Worm (Caenorhabditis elegans) whole organism, young adult: ENCODE measurements around the gene cyp-35B1.

ENCODE experiments used
- B0035.1 ChIP-seq: sonication (generic microtip); optimal IDR thresholded peaks from 2 replicates; lab custom pipeline; 2016; ENCODE audit warnings: missing genetic modification characterization, mild to moderate bottlenecking, missing compliant biosample characterization, missing genotype, missing genetic modification reagents
- F37B4.10 ChIP-seq: fragments of 200-800 bp; sonication (Bioruptor generic); IDR thresholded peaks from 2 replicates; pipeline ENCODE4 v1.3.6; 2022; ENCODE audit warnings: missing genetic modification characterization, missing compliant biosample characterization
- F52B5.7 ChIP-seq: sonication (generic microtip); optimal IDR thresholded peaks from 2 replicates; lab custom pipeline; 2016; ENCODE audit warnings: mild to moderate bottlenecking, missing genetic modification characterization, missing compliant biosample characterization
- T26A5.8 ChIP-seq: sonication (generic microtip); optimal IDR thresholded peaks from 2 replicates; lab custom pipeline; 2016; ENCODE audit warnings: missing genetic modification characterization, missing compliant biosample characterization
- Y56A3A.18 ChIP-seq: fragments of 200-800 bp; sonication (Bioruptor generic); IDR thresholded peaks from 2 replicates; pipeline ENCODE4 v1.3.6; 2022; ENCODE audit warnings: missing genetic modification reagents, missing genetic modification characterization, missing compliant biosample characterization
- Y79H2A.3 ChIP-seq: fragments of 200-800 bp; sonication (Bioruptor generic); conservative IDR thresholded peaks from 2 replicates; pipeline ENCODE4 v1.3.6; 2022; ENCODE audit warnings: missing genetic modification reagents, missing genetic modification characterization, missing compliant biosample characterization
- Y95B8A.8 ChIP-seq: fragments of 200-800 bp; sonication (Bioruptor generic); IDR thresholded peaks from 2 replicates; pipeline ENCODE4 v1.3.6; 2022; ENCODE audit warnings: missing genetic modification reagents, missing genetic modification characterization, missing compliant biosample characterization
- akir-1 ChIP-seq: fragments of 200-800 bp; sonication (Bioruptor generic); optimal IDR thresholded peaks from 2 replicates; lab custom pipeline; 2018; ENCODE audit warnings: mild to moderate bottlenecking, missing genetic modification characterization, moderate library complexity, missing compliant biosample characterization
- ama-1 ChIP-seq, 3 experiments: fragments of 150-350 bp in 1 of 3; sonication (generic microtip) in 2 of 3; optimal IDR thresholded peaks; 2 replicates each; lab custom pipeline; 2014 to 2018; ENCODE audit warnings: missing biosample characterization in 2 of 3, missing genetic modification characterization in 2 of 3, missing genetic modification reagents in 2 of 3
- athp-1 ChIP-seq: sonication (generic microtip); optimal IDR thresholded peaks from 2 replicates; lab custom pipeline; 2017; ENCODE audit warnings: mild to moderate bottlenecking, missing genetic modification characterization, missing compliant biosample characterization
- attf-3 ChIP-seq: fragments of 200-800 bp; sonication (Bioruptor generic); conservative IDR thresholded peaks from 2 replicates; pipeline ENCODE4 v1.3.6; 2022; ENCODE audit warnings: missing genetic modification reagents, missing genetic modification characterization, missing compliant biosample characterization
- cebp-2 ChIP-seq: fragments of 200-800 bp; sonication (Bioruptor generic); IDR thresholded peaks from 2 replicates; pipeline ENCODE4 v1.3.6; 2022; ENCODE audit warnings: missing genetic modification characterization, missing compliant biosample characterization
- ceh-40 ChIP-seq: fragments of 200-800 bp; sonication (Bioruptor generic); IDR thresholded peaks from 2 replicates; pipeline ENCODE4 v1.3.6; 2022; ENCODE audit warnings: missing genetic modification characterization, missing compliant biosample characterization
- ceh-58 ChIP-seq: fragments of 200-800 bp; sonication (Bioruptor generic); IDR thresholded peaks from 2 replicates; pipeline ENCODE4 v1.3.6; 2022; ENCODE audit warnings: missing genetic modification characterization, missing compliant biosample characterization
- dox-1 ChIP-seq: fragments of 200-800 bp; sonication (Bioruptor generic); IDR thresholded peaks from 2 replicates; pipeline ENCODE4 v1.3.6; 2022; ENCODE audit warnings: missing genetic modification reagents, missing genetic modification characterization, missing compliant biosample characterization
- efl-1 ChIP-seq: fragments of 150-350 bp; optimal IDR thresholded peaks from 2 replicates; lab custom pipeline; 2014; ENCODE audit warnings: missing biosample characterization, missing genetic modification reagents, missing genetic modification characterization
- fkh-3 ChIP-seq: sonication (generic microtip); optimal IDR thresholded peaks from 2 replicates; lab custom pipeline; 2016; ENCODE audit warnings: mild to moderate bottlenecking, missing genetic modification characterization, missing compliant biosample characterization
- gei-17 ChIP-seq: fragments of 200-800 bp; sonication (Bioruptor generic); optimal IDR thresholded peaks from 2 replicates; lab custom pipeline; 2018; ENCODE audit warnings: mild to moderate bottlenecking, missing genetic modification characterization, missing compliant biosample characterization
- him-1 ChIP-seq: sonication (generic microtip); optimal IDR thresholded peaks from 2 replicates; lab custom pipeline; 2016; ENCODE audit warnings: missing genotype, missing genetic modification reagents, missing genetic modification characterization, missing compliant biosample characterization
- hlh-12 ChIP-seq: sonication (generic microtip); optimal IDR thresholded peaks from 2 replicates; lab custom pipeline; 2016; ENCODE audit warnings: missing genetic modification characterization, missing compliant biosample characterization
- hsf-1 ChIP-seq: fragments of 200-800 bp; sonication (Bioruptor generic); IDR thresholded peaks from 2 replicates; pipeline ENCODE4 v1.3.6; 2022; ENCODE audit warnings: missing genetic modification reagents, missing genetic modification characterization, missing compliant biosample characterization
- let-526 ChIP-seq: fragments of 200-800 bp; sonication (Bioruptor generic); IDR thresholded peaks from 2 replicates; pipeline ENCODE4 v1.3.6; 2022; ENCODE audit warnings: missing genetic modification reagents, missing genetic modification characterization, missing compliant biosample characterization
- lsy-27 ChIP-seq: sonication (generic microtip); optimal IDR thresholded peaks from 2 replicates; lab custom pipeline; 2017; ENCODE audit warnings: missing genetic modification characterization, mild to moderate bottlenecking, missing compliant biosample characterization, antibody characterized with exemption, missing genotype, borderline replicate concordance; ENCODE audit not compliant: insufficient read depth
- madf-6 ChIP-seq: fragments of 200-800 bp; sonication (Bioruptor generic); IDR thresholded peaks from 2 replicates; pipeline ENCODE4 v1.3.6; 2022; ENCODE audit warnings: missing genetic modification reagents, missing genetic modification characterization, missing compliant biosample characterization
- mxl-1 ChIP-seq: sonication (generic microtip); optimal IDR thresholded peaks from 2 replicates; lab custom pipeline; 2016; ENCODE audit warnings: missing genetic modification characterization, missing compliant biosample characterization
- nfya-2 ChIP-seq: fragments of 200-800 bp; sonication (Bioruptor generic); IDR thresholded peaks from 2 replicates; pipeline ENCODE4 v1.3.6; 2022; ENCODE audit warnings: missing genetic modification reagents, missing genetic modification characterization, missing compliant biosample characterization
- nhr-120 ChIP-seq: fragments of 200-800 bp; sonication (Bioruptor generic); IDR thresholded peaks from 2 replicates; pipeline ENCODE4 v1.3.6; 2022; ENCODE audit warnings: missing genetic modification characterization, missing compliant biosample characterization
- nhr-27 ChIP-seq: fragments of 200-800 bp; sonication (Bioruptor generic); optimal IDR thresholded peaks from 2 replicates; lab custom pipeline; 2018; ENCODE audit warnings: mild to moderate bottlenecking, missing genetic modification characterization, moderate library complexity, missing compliant biosample characterization
- nhr-80 ChIP-seq: sonication (generic microtip); optimal IDR thresholded peaks from 2 replicates; lab custom pipeline; 2016; ENCODE audit warnings: missing genetic modification characterization, missing compliant biosample characterization
- nhr-90 ChIP-seq: sonication (generic microtip); optimal IDR thresholded peaks from 2 replicates; lab custom pipeline; 2016; ENCODE audit warnings: missing genotype, mild to moderate bottlenecking, missing genetic modification characterization, missing compliant biosample characterization
- pbrm-1 ChIP-seq: fragments of 200-800 bp; sonication (Bioruptor generic); IDR thresholded peaks from 2 replicates; pipeline ENCODE4 v1.3.6; 2022; ENCODE audit warnings: missing genetic modification reagents, missing genetic modification characterization, missing compliant biosample characterization
- rcor-1 ChIP-seq: fragments of 200-800 bp; sonication (Bioruptor generic); IDR thresholded peaks from 2 replicates; pipeline ENCODE4 v1.3.6; 2022; ENCODE audit warnings: missing genetic modification reagents, missing genetic modification characterization, missing compliant biosample characterization
- repo-1 ChIP-seq: sonication (generic microtip); optimal IDR thresholded peaks from 2 replicates; lab custom pipeline; 2017; ENCODE audit warnings: mild to moderate bottlenecking, missing genetic modification characterization, missing compliant biosample characterization
- snpc-4 ChIP-seq, 5 experiments: fragments of 150-350 bp in 1 of 5; sonication (generic microtip) in 4 of 5; optimal IDR thresholded peaks; 2 replicates each; lab custom pipeline; 2014 to 2018; ENCODE audit warnings: missing genetic modification characterization in 5 of 5, missing biosample characterization in 3 of 5, antibody characterized with exemption in 2 of 5, mild to moderate bottlenecking in 2 of 5, missing compliant biosample characterization in 2 of 5, missing genotype in 2 of 5, moderate library complexity in 2 of 5, missing genetic modification reagents in 1 of 5
- somi-1 ChIP-seq: fragments of 200-800 bp; sonication (Bioruptor generic); optimal IDR thresholded peaks from 2 replicates; lab custom pipeline; 2018; ENCODE audit warnings: mild to moderate bottlenecking, missing genetic modification characterization, missing compliant biosample characterization
- sptf-2 ChIP-seq: fragments of 200-800 bp; sonication (Bioruptor generic); optimal IDR thresholded peaks from 2 replicates; lab custom pipeline; 2018; ENCODE audit warnings: mild to moderate bottlenecking, missing genetic modification characterization, missing compliant biosample characterization
- tbp1 ChIP-seq: fragments of 200-800 bp; sonication (Bioruptor generic); optimal IDR thresholded peaks from 2 replicates; lab custom pipeline; 2018; ENCODE audit warnings: mild to moderate bottlenecking, missing genetic modification characterization, missing compliant biosample characterization
- tlf-1 ChIP-seq: fragments of 200-800 bp; sonication (Bioruptor generic); optimal IDR thresholded peaks from 2 replicates; lab custom pipeline; 2018; ENCODE audit warnings: mild to moderate bottlenecking, missing genetic modification characterization, missing compliant biosample characterization
- unc-130 ChIP-seq: sonication (generic microtip); optimal IDR thresholded peaks from 2 replicates; lab custom pipeline; 2016; ENCODE audit warnings: missing genetic modification reagents, missing genetic modification characterization, missing compliant biosample characterization
- unc-62 ChIP-seq: fragments of 150-350 bp; optimal IDR thresholded peaks from 2 replicates; lab custom pipeline; 2014; ENCODE audit warnings: missing biosample characterization, missing genetic modification reagents, missing genetic modification characterization
- zfh-2 ChIP-seq: fragments of 200-800 bp; sonication (Bioruptor generic); conservative IDR thresholded peaks from 2 replicates; pipeline ENCODE4 v1.3.6; 2022; ENCODE audit warnings: missing genetic modification reagents, missing genetic modification characterization, missing compliant biosample characterization
- zim-3 ChIP-seq: sonication (generic microtip); optimal IDR thresholded peaks from 2 replicates; lab custom pipeline; 2017; ENCODE audit warnings: mild to moderate bottlenecking, missing genetic modification characterization, moderate library complexity, missing compliant biosample characterization
- ztf-22 ChIP-seq: fragments of 200-800 bp; sonication (Bioruptor generic); optimal IDR thresholded peaks from 2 replicates; lab custom pipeline; 2018; ENCODE audit warnings: mild to moderate bottlenecking, missing genetic modification characterization, moderate library complexity, missing compliant biosample characterization
- ztf-26 ChIP-seq: sonication (generic microtip); optimal IDR thresholded peaks from 2 replicates; lab custom pipeline; 2017; ENCODE audit warnings: missing genetic modification characterization, missing compliant biosample characterization
- ztf-3 ChIP-seq: fragments of 200-800 bp; sonication (Bioruptor generic); optimal IDR thresholded peaks from 2 replicates; lab custom pipeline; 2018; ENCODE audit warnings: mild to moderate bottlenecking, missing genetic modification characterization, missing compliant biosample characterization

Gene cyp-35B1

DNA sequence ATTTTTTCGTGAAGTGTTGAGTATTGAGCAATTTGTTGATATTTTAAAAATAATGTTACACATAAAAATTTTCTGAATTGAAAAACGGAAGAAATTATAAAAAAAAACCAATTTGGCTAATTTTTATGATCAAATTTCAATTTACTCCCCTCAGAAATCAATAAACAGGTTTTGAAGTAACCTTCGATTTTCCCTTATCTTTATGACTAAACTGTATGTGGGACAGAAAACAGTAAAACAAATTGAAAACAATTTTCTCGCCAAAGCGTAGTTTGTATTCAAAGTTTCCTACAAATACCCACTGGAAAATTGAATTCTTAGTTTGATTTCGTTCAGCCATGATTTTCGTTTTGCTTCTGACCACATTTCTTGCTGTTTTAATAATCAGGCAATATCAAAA, at the start of gene cyp-35B1:
cyp-35B1 (plus strand) TSS at position 244 of the 400 bp plus-strand sequence.
- TF ChIP-seq ceh-58 (GFP tag; lab: Robert Waterston, UW) (no peak), repo-1 (tag; lab: Kevin White, UChicago) (no peak), athp-1 (tag; lab: Kevin White, UChicago) (no peak), nhr-90 (tag; lab: Kevin White, UChicago) (no peak), Y95B8A.8 (no peak), cebp-2 (GFP tag; lab: Robert Waterston, UW) (no peak), ceh-40 (GFP tag; lab: Robert Waterston, UW) (no peak), snpc-4 (GFP tag; optimal IDR thresholded peaks at IDR 0.05; lab: Kevin White, UChicago) (no peak), snpc-4 (tag; optimal IDR thresholded peaks at IDR 0.05; lab: Kevin White, UChicago) (no peak), rcor-1 (no peak), T26A5.8 (tag; lab: Kevin White, UChicago) (no peak), nfya-2 (no peak), sptf-2 (GFP tag; lab: Kevin White, UChicago) (no peak)

DNA sequence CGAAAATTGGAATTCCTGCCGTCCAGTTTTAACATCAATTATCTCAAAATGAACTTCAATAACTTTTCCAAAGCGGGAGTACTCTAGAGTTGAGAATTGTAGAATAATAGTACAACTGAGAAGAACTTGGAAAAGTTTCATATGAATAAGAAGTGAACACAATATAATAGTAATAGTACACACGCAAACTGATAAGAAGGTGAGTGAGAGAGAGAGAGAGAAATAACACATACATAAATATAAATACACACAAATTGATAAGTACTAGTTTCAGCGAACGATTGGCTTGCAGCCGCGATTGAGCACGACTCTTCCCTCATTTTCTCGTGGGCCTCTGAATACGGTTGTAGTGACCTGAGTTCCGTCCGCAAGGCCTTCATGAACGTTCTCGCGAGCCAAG, 49.7 kb upstream of the cyp-35B1 start, which contains the start of gene C17E7.13:
C17E7.13 (minus strand) TSS at position 176 of the 400 bp plus-strand sequence.
- TF ChIP-seq him-1 (no peak), F52B5.7 (no peak), nhr-80 (peak; percentile 8), tbp1 (GFP tag; lab: Kevin White, UChicago) (no peak), efl-1 (GFP tag; lab: Kevin White, UChicago) (no peak), pbrm-1 (no peak), Y56A3A.18 (GFP tag; lab: Robert Waterston, UW) (no peak)

DNA sequence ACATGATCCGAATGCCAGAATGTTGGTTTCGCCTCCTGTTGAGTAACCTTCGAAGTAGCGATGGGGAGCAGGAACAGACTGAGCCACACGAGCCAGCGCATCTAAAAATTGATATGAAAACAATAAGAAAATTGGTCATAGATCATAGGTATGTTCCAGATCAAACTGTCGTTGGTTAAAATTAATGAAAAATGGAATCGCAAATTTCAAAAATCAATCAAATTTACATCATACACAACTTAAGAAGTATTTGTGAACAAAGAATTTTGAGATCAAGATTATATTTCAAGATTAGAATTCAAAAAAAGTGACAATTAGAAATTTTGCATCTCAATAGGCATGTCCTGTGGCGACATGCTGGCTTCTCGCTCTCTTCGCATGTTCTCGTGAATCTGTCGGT, 48.1 kb upstream of the cyp-35B1 start, which contains the start of gene C17E7.9:
C17E7.9 (minus strand) TSS at position 101 of the 400 bp plus-strand sequence.
- TF ChIP-seq tlf-1 (no peak), B0035.1 (tag; lab: Kevin White, UChicago) (no peak), akir-1 (GFP tag; lab: Kevin White, UChicago) (no peak), hsf-1 (GFP tag; lab: Robert Waterston, UW) (no peak), snpc-4 (GFP tag; optimal IDR thresholded peaks at IDR 0.05; lab: Kevin White, UChicago) (no peak), snpc-4 (tag; optimal IDR thresholded peaks at IDR 0.05; lab: Kevin White, UChicago) (no peak), zfh-2 (no peak), F52B5.7 (no peak), pbrm-1 (no peak), zim-3 (tag; lab: Kevin White, UChicago) (no peak), Y79H2A.3 (GFP tag; lab: Robert Waterston, UW) (no peak), let-526 (GFP tag; lab: Robert Waterston, UW) (no peak), ztf-26 (tag; lab: Kevin White, UChicago) (no peak), nhr-27 (tag; lab: Kevin White, UChicago) (no peak), unc-62 (GFP tag; lab: Kevin White, UChicago) (no peak), madf-6 (no peak), F37B4.10 (no peak)
- TF ChIP-seq, all 124 proteins: peak for 0

DNA sequence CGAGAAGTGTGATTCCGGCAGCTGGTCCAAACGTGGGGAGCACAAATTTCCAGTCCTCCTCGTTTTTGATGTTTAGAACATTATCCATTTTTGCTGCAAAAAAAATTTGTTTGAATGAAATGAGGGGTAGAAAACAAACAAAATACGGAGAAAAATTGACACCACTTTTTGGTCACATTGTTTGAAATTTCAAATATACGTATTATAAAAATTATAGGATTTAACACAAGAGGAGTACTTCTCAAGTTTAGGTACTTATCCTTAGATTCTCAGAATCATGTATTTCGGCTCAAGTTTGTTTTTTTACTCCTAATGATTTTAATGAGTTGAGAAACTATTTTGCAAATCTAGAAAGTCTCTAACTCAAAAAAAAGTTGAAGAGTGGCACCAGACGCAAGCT, 46.9 kb upstream of the cyp-35B1 start, which contains the start of gene C17E7.12:
C17E7.12 (minus strand) TSS at position 101 of the 400 bp plus-strand sequence.
- TF ChIP-seq fkh-3 (tag; lab: Kevin White, UChicago) = no peak
- no peak for TF ChIP-seq nhr-120
- TF ChIP-seq ztf-22 (GFP tag; lab: Kevin White, UChicago) = no peak
- TF ChIP-seq ztf-3 (GFP tag; lab: Kevin White, UChicago) = no peak
- TF ChIP-seq F37B4.10 = no peak
- TF ChIP-seq let-526 (GFP tag; lab: Robert Waterston, UW) = no peak
- TF ChIP-seq hlh-12 (tag; lab: Kevin White, UChicago) = no peak
- no peak for TF ChIP-seq somi-1 (GFP tag; lab: Kevin White, UChicago)
- TF ChIP-seq gei-17 (GFP tag; lab: Kevin White, UChicago) = no peak
- TF ChIP-seq attf-3 (GFP tag; lab: Robert Waterston, UW) = no peak
- TF ChIP-seq dox-1 = no peak
- TF ChIP-seq lsy-27 = no peak
- no peak for TF ChIP-seq mxl-1
- no peak for TF ChIP-seq ama-1 (optimal IDR thresholded peaks at IDR 0.05; lab: Kevin White, UChicago)
- no peak for TF ChIP-seq ama-1 (GFP tag; optimal IDR thresholded peaks at IDR 0.05; lab: Kevin White, UChicago)
- no peak for TF ChIP-seq repo-1 (tag; lab: Kevin White, UChicago)
- TF ChIP-seq unc-130 (GFP tag; lab: Kevin White, UChicago) = no peak
- no peak for TF ChIP-seq unc-62 (GFP tag; lab: Kevin White, UChicago)
- TF ChIP-seq, all 124 proteins: peak for 0
